Fruit fly (Drosophila melanogaster): ENCODE measurements around the gene CRMP.
A peak's percentile ranks its signal among the peaks of the same experiment; 100 is the strongest.

The CRMP gene

DNA sequence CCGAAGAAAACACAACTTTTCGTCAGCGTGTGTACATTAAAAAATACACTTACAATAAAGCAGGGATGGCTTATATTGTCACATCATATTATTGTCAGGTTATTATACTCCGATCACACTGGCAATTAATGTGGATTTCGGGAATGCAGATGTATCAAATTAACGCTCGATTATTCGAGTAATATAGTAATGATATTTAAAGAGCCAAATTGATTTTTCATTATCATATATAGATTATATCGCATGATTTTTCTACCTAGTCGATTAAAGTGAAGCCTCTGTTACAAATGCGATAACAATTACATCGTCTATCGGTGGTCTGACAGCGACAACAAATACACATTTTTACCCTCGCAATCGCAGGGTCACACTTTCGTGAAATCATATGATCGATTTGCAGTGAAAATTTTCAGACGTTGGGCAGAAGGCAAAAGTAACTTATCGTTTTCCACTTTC, 20.5 kb downstream of the CRMP start, which contains the start of the genes noi and Vha26 (continued):
- TF ChIP-seq B-H1 (GFP tag; IDR thresholded peaks at IDR 0.05) (no peak), tup (GFP tag; optimal IDR thresholded peaks at IDR 0.05) (no peak), ftz-f1 (GFP tag; optimal IDR thresholded peaks at IDR 0.05) (peak; percentile 12), Dek (tag; optimal IDR thresholded peaks at IDR 0.05) (no peak), CG7786 (GFP tag; optimal IDR thresholded peaks at IDR 0.05) (no peak), hkb (optimal IDR thresholded peaks at IDR 0.05) (no peak), hkb (GFP tag; IDR thresholded peaks at IDR 0.05) (no peak), br (optimal IDR thresholded peaks at IDR 0.05) (no peak), CG10654 (GFP tag; optimal IDR thresholded peaks at IDR 0.05) (peak; percentile 33), CG11247 (GFP tag; IDR thresholded peaks at IDR 0.05) (no peak), CG17385 (GFP tag; optimal IDR thresholded peaks at IDR 0.05) (no peak), CG6654 (GFP tag; optimal IDR thresholded peaks at IDR 0.05) (no peak), Six4 (GFP tag; optimal IDR thresholded peaks at IDR 0.05) (no peak), yki (optimal IDR thresholded peaks at IDR 0.05) (no peak), prd (optimal IDR thresholded peaks at IDR 0.05) (no peak), prd (GFP tag; IDR thresholded peaks at IDR 0.05) (peak; percentile 29; the same call in 1 of the 3 replicates), CG8924 (tag; optimal IDR thresholded peaks at IDR 0.05) (no peak), CHES-1-like (GFP tag; optimal IDR thresholded peaks at IDR 0.05) (peak; percentile 3), Fer1 (GFP tag; optimal IDR thresholded peaks at IDR 0.05) (peak; percentile 1), Poxn (GFP tag; IDR thresholded peaks at IDR 0.05) (no peak), Hmr (GFP tag; optimal IDR thresholded peaks at IDR 0.05) (no peak), lbe (GFP tag; optimal IDR thresholded peaks at IDR 0.05) (no peak), CG14710 (tag; optimal IDR thresholded peaks at IDR 0.05) (peak; percentile 99), CG2678 (tag; optimal IDR thresholded peaks at IDR 0.05) (no peak), CG10565 (GFP tag; optimal IDR thresholded peaks at IDR 0.05) (no peak), pan (optimal IDR thresholded peaks at IDR 0.05) (no peak), pan (GFP tag; optimal IDR thresholded peaks at IDR 0.05 in 1 of 2, IDR thresholded peaks at IDR 0.05 in 1 of 2) (no peak), fd3F (GFP tag; optimal IDR thresholded peaks at IDR 0.05) (peak; percentile 20), CG12659 (GFP tag; optimal IDR thresholded peaks at IDR 0.05) (peak; percentile 81), D19B (GFP tag; optimal IDR thresholded peaks at IDR 0.05) (no peak), CG3407 (GFP tag; optimal IDR thresholded peaks at IDR 0.05) (no peak), CG15514 (GFP tag; optimal IDR thresholded peaks at IDR 0.05) (peak; percentile 73), zfh1 (GFP tag; IDR thresholded peaks at IDR 0.05) (no peak; the same call in 2 of the 3 replicates), insv (GFP tag; optimal IDR thresholded peaks at IDR 0.05) (no peak), CG14965 (GFP tag; optimal IDR thresholded peaks at IDR 0.05; ENCODE audit: borderline replicate concordance) (no peak), CG4328 (GFP tag; optimal IDR thresholded peaks at IDR 0.05) (no peak), hth (optimal IDR thresholded peaks at IDR 0.05) (no peak), BEAF-32 (GFP tag; optimal IDR thresholded peaks at IDR 0.05) (peak; percentile 77), kah (GFP tag; optimal IDR thresholded peaks at IDR 0.05) (no peak), unpg (GFP tag; optimal IDR thresholded peaks at IDR 0.05) (no peak), p53 (GFP tag; optimal IDR thresholded peaks at IDR 0.05) (no peak), Spps (tag; optimal IDR thresholded peaks at IDR 0.05) (peak; percentile 12), fd64A (GFP tag; optimal IDR thresholded peaks at IDR 0.05) (no peak), TFAM (GFP tag; optimal IDR thresholded peaks at IDR 0.05) (no peak), Hmx (GFP tag; optimal IDR thresholded peaks at IDR 0.05) (no peak), CG17359 (tag; optimal IDR thresholded peaks at IDR 0.05) (peak; percentile 25), sob (GFP tag; IDR thresholded peaks at IDR 0.05) (0 out of 2 replicates have a peak, but pooled peaks have one; percentile 43), CG8281 (tag; optimal IDR thresholded peaks at IDR 0.05) (no peak), tgo (GFP tag; IDR thresholded peaks at IDR 0.05) (no peak), z (GFP tag; IDR thresholded peaks at IDR 0.05) (no peak), Sry-δ (GFP tag; optimal IDR thresholded peaks at IDR 0.05) (peak; percentile 74), jigr1 (GFP tag; IDR thresholded peaks at IDR 0.05) (no peak), CG10267 (tag; optimal IDR thresholded peaks at IDR 0.05) (peak; percentile 72)
